Worm (Caenorhabditis elegans) whole organism, late embryonic: Measurements from ENCODE around the gene apn-1.

ENCODE experiments used
- T23F11.4 ChIP-seq: fragments of 200-800 bp; sonication (Bioruptor generic); optimal IDR thresholded peaks from 2 replicates; lab custom pipeline; 2018; ENCODE audit warnings: mild to moderate bottlenecking, missing genetic modification characterization, missing compliant biosample characterization
- elt-2 ChIP-seq: sonication (generic microtip); optimal IDR thresholded peaks from 2 replicates; lab custom pipeline; 2016; ENCODE audit warnings: missing genetic modification reagents, missing genetic modification characterization, missing compliant biosample characterization
- ets-4 ChIP-seq: sonication (generic microtip); optimal IDR thresholded peaks from 2 replicates; lab custom pipeline; 2016; ENCODE audit warnings: missing genetic modification characterization, missing compliant biosample characterization
- fkh-10 ChIP-seq: fragments of 150-350 bp; optimal IDR thresholded peaks from 2 replicates; lab custom pipeline; 2014; ENCODE audit warnings: missing biosample characterization, missing genetic modification reagents, missing genetic modification characterization
- gmeb-2 ChIP-seq: sonication (generic microtip); optimal IDR thresholded peaks from 2 replicates; lab custom pipeline; 2016; ENCODE audit warnings: missing genetic modification characterization, inconsistent platforms, missing compliant biosample characterization
- lin-11 ChIP-seq: fragments of 200-800 bp; sonication (Bioruptor generic); optimal IDR thresholded peaks from 2 replicates; lab custom pipeline; 2018; ENCODE audit warnings: mild to moderate bottlenecking, missing genetic modification characterization, missing compliant biosample characterization

ce11 chrII:8017380-8017779 lies 30.0 kb upstream of the apn-1 start, which contains the start of gene zyg-11:
- no peak for TF ChIP-seq T23F11.4 (GFP tag; lab: Kevin White, UChicago)
- TF ChIP-seq ets-4 (tag; lab: Kevin White, UChicago), result no peak
- TF ChIP-seq gmeb-2 (tag; lab: Kevin White, UChicago), result no peak
- no peak for TF ChIP-seq fkh-10 (GFP tag; lab: Kevin White, UChicago)
- TF ChIP-seq elt-2, result no peak
- TF ChIP-seq lin-11 (tag; lab: Kevin White, UChicago), result no peak
